Fruit fly (Drosophila melanogaster): Measurements from ENCODE around the gene CG42558.

DNA sequence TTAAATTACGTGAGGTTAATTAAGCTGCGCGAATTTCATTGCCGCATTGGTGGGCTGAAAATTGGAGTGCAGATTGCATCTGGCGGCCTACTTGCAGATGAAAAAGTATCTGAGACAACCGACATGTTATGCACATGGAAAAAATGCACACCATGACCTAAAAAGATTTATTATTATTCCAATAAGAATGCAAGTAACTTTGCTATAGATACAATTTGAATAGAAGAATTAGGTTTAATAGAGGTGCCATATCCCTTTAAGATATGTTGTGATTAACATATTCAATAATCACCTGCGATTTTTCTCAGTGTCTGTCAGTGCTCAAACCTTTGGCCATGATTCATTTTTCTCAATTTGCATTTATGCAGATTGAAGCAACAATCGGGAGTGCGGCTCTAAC is 48.4 kb downstream of the CG42558 start:
- TF ChIP-seq Hr96 (GFP tag; optimal IDR thresholded peaks at IDR 0.05) (no peak), tj (GFP tag; optimal IDR thresholded peaks at IDR 0.05) (no peak), CG12768 (GFP tag; optimal IDR thresholded peaks at IDR 0.05) (no peak), pad (GFP tag; optimal IDR thresholded peaks at IDR 0.05) (no peak), toe (GFP tag; optimal IDR thresholded peaks at IDR 0.05) (no peak), CG11617 (GFP tag; optimal IDR thresholded peaks at IDR 0.05) (no peak), bab1 (GFP tag; optimal IDR thresholded peaks at IDR 0.05) (no peak), CG7045 (GFP tag; optimal IDR thresholded peaks at IDR 0.05) (no peak), CG33017 (tag; optimal IDR thresholded peaks at IDR 0.05) (no peak)

All from whole organism, adult.